Worm (Caenorhabditis elegans): Measurements from ENCODE around the gene K10D11.2.

ce11 chrIV:13013711-13014341, 35.0 kb downstream of the K10D11.2 start:
- peak; percentile 97 for TF ChIP-seq elt-1 (tag; optimal IDR thresholded peaks at IDR 0.05)
- TF ChIP-seq egl-27 (tag; optimal IDR thresholded peaks at IDR 0.05) = no peak
- no peak for TF ChIP-seq lin-15B (tag; optimal IDR thresholded peaks at IDR 0.05)
- no peak for TF ChIP-seq nhr-76 (tag; optimal IDR thresholded peaks at IDR 0.05)
- TF ChIP-seq nhr-11 (tag; optimal IDR thresholded peaks at IDR 0.05) = no peak
- TF ChIP-seq nhr-28 (tag; optimal IDR thresholded peaks at IDR 0.05) = no peak
- no peak for TF ChIP-seq ztf-11 (tag; optimal IDR thresholded peaks at IDR 0.05)
- TF ChIP-seq nhr-77 (tag; optimal IDR thresholded peaks at IDR 0.05) = no peak
- TF ChIP-seq fkh-10 (GFP tag; optimal IDR thresholded peaks at IDR 0.05) = no peak
- TF ChIP-seq tbx-2 (tag; optimal IDR thresholded peaks at IDR 0.05) = no peak
